Worm (Caenorhabditis elegans): ENCODE results near the gene nbs-1.

The nbs-1 gene

DNA sequence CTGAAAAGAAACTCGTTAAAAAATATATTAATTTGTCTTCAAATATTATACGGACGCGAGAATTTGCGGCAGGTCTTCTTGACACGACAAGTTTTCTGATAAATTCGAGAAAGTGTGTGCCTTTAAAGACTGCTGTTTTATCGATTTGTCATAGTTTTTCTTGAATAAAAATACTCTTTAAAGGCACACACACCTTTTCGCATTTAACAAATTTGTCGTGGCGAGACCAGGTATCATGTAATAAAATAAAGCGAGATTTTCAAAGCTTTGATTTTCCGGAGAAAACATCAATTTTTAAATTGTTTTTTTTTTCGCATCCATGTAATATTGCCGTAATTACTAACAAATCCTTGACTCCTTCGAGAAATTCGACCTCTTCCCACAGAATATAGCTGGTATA lies 4.9 kb upstream of the nbs-1 start:
- no peak for TF ChIP-seq unc-39 (tag; optimal IDR thresholded peaks at IDR 0.05)
- no peak for TF ChIP-seq mdl-1 (tag; optimal IDR thresholded peaks at IDR 0.05)
- TF ChIP-seq nhr-25 (tag; optimal IDR thresholded peaks at IDR 0.05) = no peak
- TF ChIP-seq ama-1 (optimal IDR thresholded peaks at IDR 0.05) = no peak
- no peak for TF ChIP-seq lin-39 (tag; optimal IDR thresholded peaks at IDR 0.05)
- TF ChIP-seq unc-62 (GFP tag; optimal IDR thresholded peaks at IDR 0.05) = no peak
- TF ChIP-seq daf-12 (tag; optimal IDR thresholded peaks at IDR 0.05) = no peak
- no peak for TF ChIP-seq nhr-12 (tag; optimal IDR thresholded peaks at IDR 0.05)
- TF ChIP-seq fos-1 (tag; optimal IDR thresholded peaks at IDR 0.05) = no peak
- TF ChIP-seq nhr-77 (tag; optimal IDR thresholded peaks at IDR 0.05) = no peak
- no peak for TF ChIP-seq tbx-2 (tag; optimal IDR thresholded peaks at IDR 0.05)
- no peak for TF ChIP-seq fkh-2 (tag; optimal IDR thresholded peaks at IDR 0.05)
- TF ChIP-seq nhr-67 (tag; optimal IDR thresholded peaks at IDR 0.05) = no peak
- no peak for TF ChIP-seq ztf-11 (tag; optimal IDR thresholded peaks at IDR 0.05)
- no peak for TF ChIP-seq ZK546.5 (tag; optimal IDR thresholded peaks at IDR 0.05)
- TF ChIP-seq nfya-1 (tag; optimal IDR thresholded peaks at IDR 0.05; ENCODE audit: insufficient read depth) = no peak
- TF ChIP-seq elt-2 (tag; optimal IDR thresholded peaks at IDR 0.05) = no peak

DNA sequence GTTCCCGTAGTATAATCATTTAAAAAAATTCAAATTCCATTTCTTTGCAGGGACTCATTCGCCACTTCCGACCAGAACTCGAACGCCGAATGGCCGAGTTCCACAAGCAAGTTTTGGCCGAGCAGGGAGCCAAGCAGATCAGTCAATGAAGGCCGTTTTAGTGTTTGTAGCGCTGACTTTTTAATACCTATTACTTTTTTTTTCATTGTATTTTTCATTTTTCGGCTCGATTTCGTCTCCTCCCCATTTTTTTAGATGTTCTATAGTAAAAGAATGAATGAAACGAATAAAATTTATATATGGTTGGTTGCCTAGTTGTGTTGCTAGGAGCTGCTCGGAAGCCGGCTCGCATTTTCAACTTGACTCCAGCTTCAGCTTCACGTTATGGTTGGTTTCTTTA lies 3.6 kb upstream of the nbs-1 start, which contains the start of gene C09H10.4:
TSS of gene C09H10.4 (plus strand) at position 301 of the 400 bp plus-strand sequence.
- TF ChIP-seq fkh-10 (GFP tag; optimal IDR thresholded peaks at IDR 0.05) (no peak), pha-4 (tag; optimal IDR thresholded peaks at IDR 0.05) (no peak), nhr-77 (tag; optimal IDR thresholded peaks at IDR 0.05) (no peak), fos-1 (tag; optimal IDR thresholded peaks at IDR 0.05) (no peak), nhr-28 (tag; optimal IDR thresholded peaks at IDR 0.05) (no peak), egl-27 (tag; optimal IDR thresholded peaks at IDR 0.05) (no peak), nfya-1 (tag; optimal IDR thresholded peaks at IDR 0.05; ENCODE audit: insufficient read depth) (no peak), egl-5 (tag; optimal IDR thresholded peaks at IDR 0.05) (no peak), ztf-11 (tag; optimal IDR thresholded peaks at IDR 0.05) (no peak), nhr-43 (tag; optimal IDR thresholded peaks at IDR 0.05; ENCODE audit: poor library complexity, severe bottlenecking) (no peak), ama-1 (optimal IDR thresholded peaks at IDR 0.05) (no peak), nhr-11 (tag; optimal IDR thresholded peaks at IDR 0.05) (no peak), pqm-1 (tag; optimal IDR thresholded peaks at IDR 0.05) (no peak), fkh-2 (tag; optimal IDR thresholded peaks at IDR 0.05) (no peak), nhr-76 (tag; optimal IDR thresholded peaks at IDR 0.05) (no peak), unc-62 (GFP tag; optimal IDR thresholded peaks at IDR 0.05) (no peak), ztf-4 (tag; optimal IDR thresholded peaks at IDR 0.05) (no peak), eor-1 (tag; optimal IDR thresholded peaks at IDR 0.05) (no peak), ceh-9 (tag; optimal IDR thresholded peaks at IDR 0.05) (no peak), sea-2 (GFP tag; optimal IDR thresholded peaks at IDR 0.05) (no peak)

DNA sequence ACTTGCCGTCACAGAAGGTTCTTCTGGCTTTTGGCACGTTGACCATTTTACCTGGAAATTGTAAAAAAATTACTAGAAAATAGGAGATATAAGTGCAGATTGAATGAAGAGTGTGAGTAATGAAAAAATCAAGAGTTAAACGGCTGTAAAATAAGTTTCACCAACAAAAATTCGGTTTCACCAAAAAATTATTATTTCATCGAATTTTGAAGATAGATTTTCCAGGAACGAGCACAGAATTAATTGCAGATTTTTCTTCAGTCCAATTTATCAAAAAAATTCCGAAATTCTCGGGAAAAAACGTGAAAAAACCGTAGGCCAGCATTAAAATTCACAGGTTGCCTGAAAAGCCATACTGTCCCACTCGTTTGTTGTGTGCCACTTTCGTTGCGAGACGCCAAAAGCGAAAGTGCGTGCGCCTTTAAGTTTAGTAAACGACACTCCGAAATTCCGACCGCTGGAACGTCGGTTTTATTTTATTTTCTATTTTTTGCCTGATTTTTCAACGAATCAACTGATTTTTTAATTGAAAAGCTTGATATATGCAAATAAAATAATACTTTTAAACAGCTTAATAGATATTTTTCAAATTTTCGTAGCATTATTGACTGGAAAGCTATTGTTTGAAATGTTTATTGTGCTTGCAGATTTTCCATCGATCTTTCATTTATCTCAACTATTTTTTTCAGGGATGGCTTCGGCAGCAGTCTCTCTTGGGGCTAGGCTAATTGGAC lies 1.0 kb upstream of the nbs-1 start, which contains the start of the genes rpl-36.A and nuo-1:
TSS of gene rpl-36.A (minus strand) at position 51 of the 734 bp plus-strand sequence.
TSS of gene nuo-1 (plus strand) at position 684 of the 734 bp plus-strand sequence.
- TF ChIP-seq elt-1 (tag; optimal IDR thresholded peaks at IDR 0.05) (no peak), fos-1 (tag; optimal IDR thresholded peaks at IDR 0.05) (no peak), nhr-76 (tag; optimal IDR thresholded peaks at IDR 0.05) (peak; percentile 21), nfya-1 (tag; optimal IDR thresholded peaks at IDR 0.05; ENCODE audit: insufficient read depth) (peak; percentile 97), ceh-9 (tag; optimal IDR thresholded peaks at IDR 0.05) (no peak), unc-39 (tag; optimal IDR thresholded peaks at IDR 0.05) (no peak), elt-2 (tag; optimal IDR thresholded peaks at IDR 0.05) (peak; percentile 45), egl-5 (tag; optimal IDR thresholded peaks at IDR 0.05) (peak; percentile 96), lin-39 (tag; optimal IDR thresholded peaks at IDR 0.05) (peak; percentile 96), jun-1 (tag; optimal IDR thresholded peaks at IDR 0.05) (peak; percentile 31), hmg-11 (tag; optimal IDR thresholded peaks at IDR 0.05) (peak; percentile 79), lin-15B (tag; optimal IDR thresholded peaks at IDR 0.05) (peak; percentile 92), snpc-4 (tag; optimal IDR thresholded peaks at IDR 0.05) (peak; percentile 80), ztf-4 (tag; optimal IDR thresholded peaks at IDR 0.05) (no peak), pha-4 (tag; optimal IDR thresholded peaks at IDR 0.05) (peak; percentile 96), pqm-1 (tag; optimal IDR thresholded peaks at IDR 0.05) (peak; percentile 33), lsy-12 (tag; optimal IDR thresholded peaks at IDR 0.05) (peak; percentile 41), daf-12 (tag; optimal IDR thresholded peaks at IDR 0.05) (no peak), ztf-11 (tag; optimal IDR thresholded peaks at IDR 0.05) (no peak), ceh-28 (tag; optimal IDR thresholded peaks at IDR 0.05) (peak; percentile 41), nhr-12 (tag; optimal IDR thresholded peaks at IDR 0.05) (no peak), nhr-11 (tag; optimal IDR thresholded peaks at IDR 0.05) (no peak), fkh-2 (tag; optimal IDR thresholded peaks at IDR 0.05) (no peak), unc-62 (GFP tag; optimal IDR thresholded peaks at IDR 0.05) (no peak), mml-1 (tag; optimal IDR thresholded peaks at IDR 0.05) (no peak), zag-1 (tag; optimal IDR thresholded peaks at IDR 0.05) (no peak), ceh-82 (tag; optimal IDR thresholded peaks at IDR 0.05) (no peak), sea-2 (GFP tag; optimal IDR thresholded peaks at IDR 0.05) (no peak), R02D3.7 (tag; optimal IDR thresholded peaks at IDR 0.05) (peak; percentile 45), nhr-43 (tag; optimal IDR thresholded peaks at IDR 0.05; ENCODE audit: poor library complexity, severe bottlenecking) (peak; percentile 41), nhr-77 (tag; optimal IDR thresholded peaks at IDR 0.05) (no peak), aly-2 (tag; optimal IDR thresholded peaks at IDR 0.05) (no peak), nhr-23 (tag; optimal IDR thresholded peaks at IDR 0.05) (peak; percentile 92), ama-1 (optimal IDR thresholded peaks at IDR 0.05) (peak; percentile 47), nhr-67 (tag; optimal IDR thresholded peaks at IDR 0.05) (no peak), fkh-10 (GFP tag; optimal IDR thresholded peaks at IDR 0.05) (peak; percentile 17), skn-1 (tag; optimal IDR thresholded peaks at IDR 0.05) (peak; percentile 83), nhr-28 (tag; optimal IDR thresholded peaks at IDR 0.05) (no peak), nhr-25 (tag; optimal IDR thresholded peaks at IDR 0.05) (peak; percentile 83), tbx-2 (tag; optimal IDR thresholded peaks at IDR 0.05) (no peak)
